Worm (Caenorhabditis elegans) whole organism, L4 larva: Measurements from ENCODE around the gene sod-4.

Experiments
- F10B5.3 ChIP-seq: sonication (generic microtip); optimal IDR thresholded peaks from 2 replicates; lab custom pipeline; 2016; ENCODE audit warnings: mild to moderate bottlenecking, missing genetic modification characterization, missing compliant biosample characterization
- F44E2.7 ChIP-seq: fragments of 200-800 bp; sonication (Bioruptor generic); IDR thresholded peaks from 2 replicates; pipeline ENCODE4 v2.1.2; 2022; ENCODE audit warnings: missing genetic modification characterization, missing compliant biosample characterization
- R02D3.7 ChIP-seq: fragments of 150-350 bp; sonication (generic microtip); optimal IDR thresholded peaks from 3 replicates; lab custom pipeline; 2014; ENCODE audit warnings: missing biosample characterization, missing genetic modification characterization
- T20F7.1 ChIP-seq: fragments of 200-800 bp; sonication (Bioruptor generic); optimal IDR thresholded peaks from 2 replicates; lab custom pipeline; 2018; ENCODE audit warnings: mild to moderate bottlenecking, missing genetic modification characterization, missing compliant biosample characterization
- aha-1 ChIP-seq: fragments of 150-350 bp; peaks from one replicate; lab custom pipeline; 2014; ENCODE audit warnings: missing biosample characterization, missing genetic modification characterization
- ama-1 ChIP-seq: fragments of 150-350 bp; optimal IDR thresholded peaks from 2 replicates; lab custom pipeline; 2014; ENCODE audit warnings: inconsistent platforms, mixed read lengths
- arid-1 ChIP-seq: fragments of 200-800 bp; sonication (Bioruptor generic); conservative IDR thresholded peaks from 2 replicates; pipeline ENCODE4 v1.3.6; 2022; ENCODE audit warnings: missing genetic modification reagents, missing genetic modification characterization, missing compliant biosample characterization
- ceh-20 ChIP-seq: fragments of 200-800 bp; sonication (Bioruptor generic); IDR thresholded peaks from 2 replicates; pipeline ENCODE4 v1.3.6; 2022; ENCODE audit warnings: missing genetic modification reagents, missing genetic modification characterization, missing compliant biosample characterization
- ceh-32 ChIP-seq: sonication (generic microtip); optimal IDR thresholded peaks from 2 replicates; lab custom pipeline; 2016; ENCODE audit warnings: mild to moderate bottlenecking, missing genetic modification characterization, missing compliant biosample characterization; ENCODE audit not compliant: poor library complexity
- ceh-82 ChIP-seq: sonication (generic microtip); optimal IDR thresholded peaks from 2 replicates; lab custom pipeline; 2017; ENCODE audit warnings: missing biosample characterization, missing genetic modification characterization
- ces-1 ChIP-seq: fragments of 150-350 bp; sonication (generic microtip); optimal IDR thresholded peaks from 4 replicates; lab custom pipeline; 2014; ENCODE audit warnings: missing biosample characterization, missing genetic modification reagents, missing genetic modification characterization
- cey-2 ChIP-seq: sonication (generic microtip); optimal IDR thresholded peaks from 3 replicates; lab custom pipeline; 2017; ENCODE audit warnings: missing genetic modification characterization, mild to moderate bottlenecking, missing compliant biosample characterization, antibody characterized with exemption, borderline replicate concordance; ENCODE audit not compliant: insufficient read depth
- ctbp-1 ChIP-seq: fragments of 200-800 bp; sonication (Bioruptor generic); IDR thresholded peaks from 2 replicates; pipeline ENCODE4 v1.3.6; 2022; ENCODE audit warnings: missing genetic modification reagents, missing genetic modification characterization, missing compliant biosample characterization
- daf-12 ChIP-seq: fragments of 150-350 bp; optimal IDR thresholded peaks from 2 replicates; lab custom pipeline; 2014; ENCODE audit warnings: missing biosample characterization, missing genetic modification reagents, missing genetic modification characterization
- daf-16 ChIP-seq, 3 experiments: sonication (generic microtip); optimal IDR thresholded peaks; 2 replicates each; lab custom pipeline; 2016 to 2017; ENCODE audit warnings: missing genetic modification characterization in 3 of 3, missing genetic modification reagents in 3 of 3, mild to moderate bottlenecking in 2 of 3, missing compliant biosample characterization in 2 of 3, missing biosample characterization in 1 of 3, moderate library complexity in 1 of 3
- daf-19 ChIP-seq: fragments of 200-800 bp; sonication (Bioruptor generic); conservative IDR thresholded peaks from 2 replicates; pipeline ENCODE4 v1.3.6; 2022; ENCODE audit warnings: missing genetic modification characterization, missing compliant biosample characterization
- dmd-6 ChIP-seq: fragments of 200-800 bp; sonication (Bioruptor generic); IDR thresholded peaks from 2 replicates; pipeline ENCODE4 v1.3.6; 2022; ENCODE audit warnings: missing genetic modification reagents, missing genetic modification characterization, missing compliant biosample characterization
- dmd-8 ChIP-seq: fragments of 200-800 bp; sonication (Bioruptor generic); IDR thresholded peaks from 2 replicates; pipeline ENCODE4 v1.3.6; 2022; ENCODE audit warnings: missing genetic modification characterization, missing compliant biosample characterization
- dmd-9 ChIP-seq: fragments of 200-800 bp; sonication (Bioruptor generic); IDR thresholded peaks from 2 replicates; pipeline ENCODE4 v1.3.6; 2022; ENCODE audit warnings: missing genetic modification reagents, missing genetic modification characterization, missing compliant biosample characterization
- dpl-1 ChIP-seq: fragments of 150-350 bp; optimal IDR thresholded peaks from 2 replicates; lab custom pipeline; 2014; ENCODE audit warnings: missing biosample characterization, missing genetic modification reagents, missing genetic modification characterization
- duxl-1 ChIP-seq: sonication (generic microtip); optimal IDR thresholded peaks from 2 replicates; lab custom pipeline; 2016; ENCODE audit warnings: mild to moderate bottlenecking, missing genetic modification characterization, moderate library complexity, missing compliant biosample characterization; ENCODE audit not compliant: poor library complexity
- dve-1 ChIP-seq: sonication (generic microtip); optimal IDR thresholded peaks from 2 replicates; lab custom pipeline; 2017; ENCODE audit warnings: antibody characterized with exemption, mild to moderate bottlenecking, missing genetic modification characterization, missing compliant biosample characterization; ENCODE audit not compliant: insufficient read depth
- fos-1 ChIP-seq: fragments of 150-350 bp; optimal IDR thresholded peaks from 2 replicates; lab custom pipeline; 2014; ENCODE audit warnings: missing biosample characterization, missing genetic modification characterization
- hlh-11 ChIP-seq: fragments of 200-800 bp; sonication (Bioruptor generic); optimal IDR thresholded peaks from 2 replicates; lab custom pipeline; 2018; ENCODE audit warnings: mild to moderate bottlenecking, missing genetic modification characterization, missing compliant biosample characterization
- hlh-30 ChIP-seq: sonication (generic microtip); optimal IDR thresholded peaks from 2 replicates; lab custom pipeline; 2017; ENCODE audit warnings: antibody characterized with exemption, mild to moderate bottlenecking, missing genetic modification characterization, missing compliant biosample characterization; ENCODE audit not compliant: insufficient read depth
- jun-1 ChIP-seq: fragments of 150-350 bp; optimal IDR thresholded peaks from 2 replicates; lab custom pipeline; 2014; ENCODE audit warnings: missing biosample characterization, missing genetic modification reagents, missing genetic modification characterization
- lin-1 ChIP-seq: fragments of 200-800 bp; sonication (Bioruptor generic); IDR thresholded peaks from 2 replicates; pipeline ENCODE4 v1.3.6; 2022; ENCODE audit warnings: missing genetic modification reagents, missing genetic modification characterization, missing compliant biosample characterization
- lin-38 ChIP-seq: fragments of 200-800 bp; sonication (Bioruptor generic); IDR thresholded peaks from 2 replicates; pipeline ENCODE4 v1.3.6; 2022; ENCODE audit warnings: missing genetic modification reagents, missing genetic modification characterization, missing compliant biosample characterization
- madf-9 ChIP-seq: fragments of 200-800 bp; sonication (Bioruptor generic); conservative IDR thresholded peaks from 2 replicates; pipeline ENCODE4 v1.3.6; 2022; ENCODE audit warnings: missing genetic modification reagents, missing genetic modification characterization, missing compliant biosample characterization
- mdt-29 ChIP-seq: fragments of 200-800 bp; sonication (Bioruptor generic); IDR thresholded peaks from 2 replicates; pipeline ENCODE4 v1.3.6; 2022; ENCODE audit warnings: missing genetic modification reagents, missing genetic modification characterization, missing compliant biosample characterization
- mep-1 ChIP-seq: fragments of 150-350 bp; sonication (generic microtip); optimal IDR thresholded peaks from 3 replicates; lab custom pipeline; 2014; ENCODE audit warnings: missing biosample characterization, missing genetic modification characterization
- mes-2 ChIP-seq: sonication (generic microtip); optimal IDR thresholded peaks from 2 replicates; lab custom pipeline; 2016; ENCODE audit warnings: missing genotype, mild to moderate bottlenecking, missing genetic modification characterization, missing compliant biosample characterization; ENCODE audit not compliant: poor library complexity, severe bottlenecking
- mxl-3 ChIP-seq: fragments of 200-800 bp; sonication (Bioruptor generic); optimal IDR thresholded peaks from 2 replicates; lab custom pipeline; 2018; ENCODE audit warnings: mild to moderate bottlenecking, missing genetic modification characterization, missing compliant biosample characterization
- nhr-102 ChIP-seq: sonication (generic microtip); optimal IDR thresholded peaks from 2 replicates; lab custom pipeline; 2016; ENCODE audit warnings: mild to moderate bottlenecking, missing genetic modification characterization, moderate library complexity, missing compliant biosample characterization
- nhr-28 ChIP-seq: fragments of 150-350 bp; optimal IDR thresholded peaks from 2 replicates; lab custom pipeline; 2014; ENCODE audit warnings: missing biosample characterization, missing genetic modification characterization
- nhr-48 ChIP-seq: sonication (generic microtip); optimal IDR thresholded peaks from 2 replicates; lab custom pipeline; 2016; ENCODE audit warnings: mild to moderate bottlenecking, missing genetic modification characterization, missing compliant biosample characterization
- nhr-6 ChIP-seq: fragments of 150-350 bp; optimal IDR thresholded peaks from 2 replicates; lab custom pipeline; 2014; ENCODE audit warnings: missing biosample characterization, missing genetic modification characterization
- nhr-77 ChIP-seq: fragments of 150-350 bp; optimal IDR thresholded peaks from 2 replicates; lab custom pipeline; 2014; ENCODE audit warnings: missing biosample characterization, missing genetic modification characterization
- pqm-1 ChIP-seq: sonication (generic microtip); optimal IDR thresholded peaks from 2 replicates; lab custom pipeline; 2017; ENCODE audit warnings: missing biosample characterization, missing genetic modification characterization
- sdz-12 ChIP-seq: fragments of 200-800 bp; sonication (Bioruptor generic); optimal IDR thresholded peaks from 2 replicates; lab custom pipeline; 2018; ENCODE audit warnings: mild to moderate bottlenecking, missing genetic modification characterization, missing compliant biosample characterization
- set-16 ChIP-seq: fragments of 200-800 bp; sonication (Bioruptor generic); IDR thresholded peaks from 2 replicates; pipeline ENCODE4 v1.3.6; 2022; ENCODE audit warnings: missing genetic modification reagents, missing genetic modification characterization, missing compliant biosample characterization
- spr-1 ChIP-seq: sonication (generic microtip); optimal IDR thresholded peaks from 2 replicates; lab custom pipeline; 2016; ENCODE audit warnings: mild to moderate bottlenecking, missing genetic modification characterization, missing compliant biosample characterization
- spr-3 ChIP-seq: fragments of 200-800 bp; sonication (Bioruptor generic); optimal IDR thresholded peaks from 2 replicates; lab custom pipeline; 2018; ENCODE audit warnings: mild to moderate bottlenecking, missing genetic modification characterization, missing compliant biosample characterization
- tag-97 ChIP-seq: fragments of 200-800 bp; sonication (Bioruptor generic); IDR thresholded peaks from 2 replicates; pipeline ENCODE4 v1.3.6; 2022; ENCODE audit warnings: missing genetic modification characterization, missing compliant biosample characterization
- tra-1 ChIP-seq: fragments of 200-800 bp; sonication (Bioruptor generic); IDR thresholded peaks from 2 replicates; pipeline ENCODE4 v1.3.6; 2022; ENCODE audit warnings: missing genetic modification reagents, missing genetic modification characterization, missing compliant biosample characterization
- unc-62 ChIP-seq, 3 experiments: fragments of 150-350 bp in 1 of 3; sonication (generic microtip); optimal IDR thresholded peaks in 2 of 3; peaks in 1 of 3; 1 replicate in 1 of 3; 2 replicates in 2 of 3; lab custom pipeline; 2014 to 2017; ENCODE audit warnings: missing biosample characterization in 3 of 3, missing genetic modification characterization in 3 of 3, missing genetic modification reagents in 3 of 3, missing genotype in 1 of 3
- ztf-11 ChIP-seq: fragments of 150-350 bp; optimal IDR thresholded peaks from 2 replicates; lab custom pipeline; 2014; ENCODE audit warnings: missing biosample characterization, missing genetic modification characterization

sod-4 gene

ce11 chrIII:9509764-9510370, 9.7 kb upstream of the sod-4 start (continued):
- TF ChIP-seq F10B5.3 (tag; lab: Kevin White, UChicago) (peak; percentile 23), fos-1 (no peak), spr-3 (GFP tag; lab: Kevin White, UChicago) (no peak), ztf-11 (no peak), dmd-9 (0 out of 2 replicates have a peak, but pooled peaks have one; percentile 10)

- no peak for TF ChIP-seq mdt-29 (GFP tag; lab: Robert Waterston, UW)
- no peak for TF ChIP-seq lin-1 (GFP tag; lab: Robert Waterston, UW)
- peak; percentile 22 for TF ChIP-seq hlh-11 (tag; lab: Kevin White, UChicago)
- TF ChIP-seq madf-9 = no peak
- peak; percentile 97 for TF ChIP-seq nhr-6 (tag; lab: Kevin White, UChicago)
- TF ChIP-seq daf-12 (tag; lab: Kevin White, UChicago) = no peak
- TF ChIP-seq nhr-77 (tag; lab: Kevin White, UChicago) = peak; percentile 79
- no peak for TF ChIP-seq tag-97 (GFP tag; lab: Robert Waterston, UW)
- no peak for TF ChIP-seq F44E2.7 (GFP tag; lab: Robert Waterston, UW)
- TF ChIP-seq dmd-8 (GFP tag; lab: Robert Waterston, UW) = no peak
- TF ChIP-seq mxl-3 (GFP tag; lab: Kevin White, UChicago) = no peak
- peak; percentile 27 for TF ChIP-seq dve-1 (tag; lab: Kevin White, UChicago)
- no peak for TF ChIP-seq spr-1
- TF ChIP-seq lin-38 = peak; percentile 75
- TF ChIP-seq ama-1 (lab: Kevin White, UChicago) = peak; percentile 43
- no peak for TF ChIP-seq sdz-12 (GFP tag; lab: Kevin White, UChicago)
- no peak for TF ChIP-seq arid-1 (GFP tag; lab: Robert Waterston, UW)
- TF ChIP-seq ces-1 (GFP tag; lab: Kevin White, UChicago) = no peak
- TF ChIP-seq R02D3.7 = no peak
- no peak for TF ChIP-seq tra-1 (GFP tag; lab: Robert Waterston, UW)
- TF ChIP-seq T20F7.1 = peak; percentile 46
- TF ChIP-seq aha-1 = peak; percentile 67
- TF ChIP-seq jun-1 (tag; lab: Kevin White, UChicago) = no peak
- peak; percentile 65 for TF ChIP-seq nhr-28 (tag; lab: Kevin White, UChicago)
- TF ChIP-seq mes-2 (tag; lab: Kevin White, UChicago) = peak; percentile 21
- TF ChIP-seq daf-16 (GFP tag; optimal IDR thresholded peaks at IDR 0.05; lab: Kevin White, UChicago) = no peak
- peak; percentile 33 for TF ChIP-seq daf-16 (tag; optimal IDR thresholded peaks at IDR 0.05; lab: Kevin White, UChicago)
- TF ChIP-seq duxl-1 (tag; lab: Kevin White, UChicago) = no peak
- TF ChIP-seq daf-19 (GFP tag; lab: Robert Waterston, UW) = no peak
- TF ChIP-seq spr-3 (GFP tag; lab: Kevin White, UChicago) = no peak
- TF ChIP-seq ctbp-1 (GFP tag; lab: Robert Waterston, UW) = no peak
- no peak for TF ChIP-seq set-16
- peak; percentile 77 for TF ChIP-seq mep-1 (tag; lab: Kevin White, UChicago)
- no peak for TF ChIP-seq cey-2 (tag; lab: Kevin White, UChicago)
- TF ChIP-seq fos-1 = no peak
- peak in 1 of 2 experiments; percentile 69 for TF ChIP-seq unc-62 (GFP tag; optimal IDR thresholded peaks at IDR 0.05 in 1 of 2; lab: Kevin White, UChicago)
- TF ChIP-seq unc-62 (tag; optimal IDR thresholded peaks at IDR 0.05; lab: Kevin White, UChicago) = no peak
- TF ChIP-seq dpl-1 (GFP tag; lab: Kevin White, UChicago) = peak; percentile 35
- TF ChIP-seq hlh-30 = peak; percentile 92
- TF ChIP-seq ceh-20 (GFP tag; lab: Robert Waterston, UW) = no peak
- no peak for TF ChIP-seq F10B5.3 (tag; lab: Kevin White, UChicago)
- TF ChIP-seq pqm-1 (tag; lab: Kevin White, UChicago) = peak; percentile 77
- TF ChIP-seq dmd-6 (GFP tag; lab: Robert Waterston, UW) = no peak
- TF ChIP-seq ceh-32 = no peak
- TF ChIP-seq nhr-48 (tag; lab: Kevin White, UChicago) = no peak
- no peak for TF ChIP-seq ceh-82
- no peak for TF ChIP-seq nhr-102 (tag; lab: Kevin White, UChicago)
These were observed 7.6 kb upstream of the sod-4 start, which contains the start of gene vha-14 for ce11 chrIII:9507799-9508198. Gene vha-14 (plus strand): TSS chrIII:9508100.
